Fruit fly (Drosophila melanogaster): Measurements from ENCODE around the gene brk.
A peak's percentile ranks its signal among the peaks of the same experiment; 100 is the strongest.

The brk gene

dm6 chrX:7320455-7321224, 12.9 kb downstream of the brk start:
- TF ChIP-seq CG5953 (GFP tag; IDR thresholded peaks at IDR 0.05): no peak
- no peak for TF ChIP-seq CG12299 (tag; optimal IDR thresholded peaks at IDR 0.05)
- TF ChIP-seq Fer2 (tag; optimal IDR thresholded peaks at IDR 0.05): no peak
- TF ChIP-seq CG6654 (GFP tag; optimal IDR thresholded peaks at IDR 0.05): no peak
- TF ChIP-seq CG2120 (GFP tag; optimal IDR thresholded peaks at IDR 0.05): no peak
- peak; percentile 63 for TF ChIP-seq CG8478 (optimal IDR thresholded peaks at IDR 0.05)
- no peak for TF ChIP-seq Ets97D (GFP tag; optimal IDR thresholded peaks at IDR 0.05)
- peak; percentile 25 for TF ChIP-seq CG5180 (GFP tag; optimal IDR thresholded peaks at IDR 0.05)
- TF ChIP-seq HLHmδ (GFP tag; optimal IDR thresholded peaks at IDR 0.05): peak; percentile 35
- TF ChIP-seq slou (GFP tag; optimal IDR thresholded peaks at IDR 0.05): no peak
- TF ChIP-seq fd102C (GFP tag; optimal IDR thresholded peaks at IDR 0.05): no peak
- no peak for TF ChIP-seq CG7963 (GFP tag; IDR thresholded peaks at IDR 0.05; ENCODE audit: partially characterized antibody)
- TF ChIP-seq CG13624 (GFP tag; optimal IDR thresholded peaks at IDR 0.05): no peak
- TF ChIP-seq Abd-B (GFP tag; optimal IDR thresholded peaks at IDR 0.05): no peak
- no peak for TF ChIP-seq CG15011 (GFP tag; optimal IDR thresholded peaks at IDR 0.05)
- TF ChIP-seq twi (tag; optimal IDR thresholded peaks at IDR 0.05): peak; percentile 88
- TF ChIP-seq Side (GFP tag; optimal IDR thresholded peaks at IDR 0.05): no peak
- TF ChIP-seq CG17802 (tag; optimal IDR thresholded peaks at IDR 0.05): no peak
- peak; percentile 26 to 34 for TF ChIP-seq Trl (optimal IDR thresholded peaks at IDR 0.05)
- TF ChIP-seq Trl (GFP tag; optimal IDR thresholded peaks at IDR 0.05): no peak
- no peak for TF ChIP-seq slp2 (GFP tag; optimal IDR thresholded peaks at IDR 0.05)
- no peak for TF ChIP-seq emc (GFP tag; optimal IDR thresholded peaks at IDR 0.05)
- TF ChIP-seq eve (GFP tag; optimal IDR thresholded peaks at IDR 0.05): no peak
- no peak for TF ChIP-seq CG12071 (GFP tag; optimal IDR thresholded peaks at IDR 0.05)
- no peak for TF ChIP-seq CG32772 (GFP tag; IDR thresholded peaks at IDR 0.05)
- peak; percentile 40 for TF ChIP-seq cg (GFP tag; optimal IDR thresholded peaks at IDR 0.05)
- TF ChIP-seq Bdp1 (GFP tag; optimal IDR thresholded peaks at IDR 0.05): no peak
- no peak for TF ChIP-seq CTCF (GFP tag; optimal IDR thresholded peaks at IDR 0.05)
- no peak for TF ChIP-seq ato (GFP tag; IDR thresholded peaks at IDR 0.05; ENCODE audit: partially characterized antibody)
- TF ChIP-seq prd (optimal IDR thresholded peaks at IDR 0.05): no peak
- TF ChIP-seq prd (GFP tag; IDR thresholded peaks at IDR 0.05): peak; percentile 4; the same call in 1 of the 3 replicates
- TF ChIP-seq CG15479 (GFP tag; optimal IDR thresholded peaks at IDR 0.05): peak; percentile 96
- no peak for TF ChIP-seq CG8089 (GFP tag; optimal IDR thresholded peaks at IDR 0.05)
- no peak for TF ChIP-seq nmo (GFP tag; optimal IDR thresholded peaks at IDR 0.05)
- TF ChIP-seq cad (GFP tag; optimal IDR thresholded peaks at IDR 0.05): peak; percentile 72
- no peak for TF ChIP-seq CG17385 (GFP tag; optimal IDR thresholded peaks at IDR 0.05)
- TF ChIP-seq kni (GFP tag; optimal IDR thresholded peaks at IDR 0.05): peak; percentile 49
- no peak for TF ChIP-seq CG10274 (GFP tag; optimal IDR thresholded peaks at IDR 0.05)
- no peak for TF ChIP-seq knrl (GFP tag; IDR thresholded peaks at IDR 0.05; ENCODE audit: partially characterized antibody)
- TF ChIP-seq pan (optimal IDR thresholded peaks at IDR 0.05): no peak
- no peak for TF ChIP-seq pan (GFP tag; optimal IDR thresholded peaks at IDR 0.05 in 1 of 2, IDR thresholded peaks at IDR 0.05 in 1 of 2)
- TF ChIP-seq Atf-2 (GFP tag; optimal IDR thresholded peaks at IDR 0.05): no peak
- TF ChIP-seq Dek (tag; optimal IDR thresholded peaks at IDR 0.05): no peak
- TF ChIP-seq CG10267 (tag; optimal IDR thresholded peaks at IDR 0.05): no peak
- TF ChIP-seq da (GFP tag; optimal IDR thresholded peaks at IDR 0.05): no peak
- TF ChIP-seq CG11398 (GFP tag; optimal IDR thresholded peaks at IDR 0.05): no peak
- peak; percentile 45 for TF ChIP-seq Deaf1 (tag; optimal IDR thresholded peaks at IDR 0.05)
- no peak for TF ChIP-seq B-H1 (GFP tag; IDR thresholded peaks at IDR 0.05)
- no peak for TF ChIP-seq Chrac-16 (GFP tag; optimal IDR thresholded peaks at IDR 0.05)
- no peak for TF ChIP-seq CG8388 (GFP tag; optimal IDR thresholded peaks at IDR 0.05)
- TF ChIP-seq HmgD (GFP tag; optimal IDR thresholded peaks at IDR 0.05): peak; percentile 50
